Worm (Caenorhabditis elegans): ENCODE measurements around the gene slc-25A29.
A peak's percentile ranks its signal among the peaks of the same experiment; 100 is the strongest.

The slc-25A29 gene

ce11 chrV:14638075-14638474 is 19.9 kb downstream of the slc-25A29 start (continued):
- no peak for TF ChIP-seq pha-4 (tag; optimal IDR thresholded peaks at IDR 0.05)
- TF ChIP-seq F39B2.1 (GFP tag; IDR thresholded peaks at IDR 0.05) = no peak
- TF ChIP-seq aptf-3 (GFP tag; IDR thresholded peaks at IDR 0.05) = no peak
- TF ChIP-seq dox-1 (GFP tag; IDR thresholded peaks at IDR 0.05) = no peak
- TF ChIP-seq ztf-26 (tag; optimal IDR thresholded peaks at IDR 0.05) = no peak
- TF ChIP-seq hmg-20 (GFP tag; IDR thresholded peaks at IDR 0.05) = no peak
- TF ChIP-seq fkh-3 (tag; optimal IDR thresholded peaks at IDR 0.05) = no peak
- TF ChIP-seq F57C9.4 (tag; optimal IDR thresholded peaks at IDR 0.05) = no peak
- TF ChIP-seq attf-5 (GFP tag; optimal IDR thresholded peaks at IDR 0.05) = no peak
- no peak for TF ChIP-seq tbp1 (GFP tag; optimal IDR thresholded peaks at IDR 0.05)
- TF ChIP-seq F49E8.2 (tag; optimal IDR thresholded peaks at IDR 0.05; ENCODE audit: insufficient read depth) = no peak
- TF ChIP-seq gei-17 (GFP tag; optimal IDR thresholded peaks at IDR 0.05) = no peak
- no peak for TF ChIP-seq F52B5.7 (tag; optimal IDR thresholded peaks at IDR 0.05)
- TF ChIP-seq efl-1 (GFP tag; optimal IDR thresholded peaks at IDR 0.05) = peak; percentile 69
- no peak for TF ChIP-seq tlf-1 (GFP tag; optimal IDR thresholded peaks at IDR 0.05)
- TF ChIP-seq Y53G8AR.9 (GFP tag; conservative IDR thresholded peaks at IDR 0.05) = no peak
- no peak for TF ChIP-seq B0261.1 (tag; optimal IDR thresholded peaks at IDR 0.05)
- TF ChIP-seq rcor-1 (GFP tag; IDR thresholded peaks at IDR 0.05) = no peak
- TF ChIP-seq pbrm-1 (GFP tag; IDR thresholded peaks at IDR 0.05) = no peak
- TF ChIP-seq die-1 (tag; optimal IDR thresholded peaks at IDR 0.05) = no peak
- no peak for TF ChIP-seq mxl-1 (tag; optimal IDR thresholded peaks at IDR 0.05)
- TF ChIP-seq lin-35 (GFP tag; optimal IDR thresholded peaks at IDR 0.05) = no peak
- no peak for TF ChIP-seq lin-26 (GFP tag; IDR thresholded peaks at IDR 0.05)
- TF ChIP-seq egrh-3 (GFP tag; IDR thresholded peaks at IDR 0.05) = no peak
- peak; percentile 18 for TF ChIP-seq lin-54 (GFP tag; optimal IDR thresholded peaks at IDR 0.05)
- no peak for TF ChIP-seq rec-8 (tag; optimal IDR thresholded peaks at IDR 0.05)
- no peak for TF ChIP-seq lag-1 (GFP tag; IDR thresholded peaks at IDR 0.05)
- no peak for TF ChIP-seq Y95B8A.8 (GFP tag; IDR thresholded peaks at IDR 0.05)
- no peak for TF ChIP-seq lir-1 (GFP tag; conservative IDR thresholded peaks at IDR 0.05)
- TF ChIP-seq repo-1 (tag; optimal IDR thresholded peaks at IDR 0.05) = no peak
- TF ChIP-seq nhr-179 (tag; optimal IDR thresholded peaks at IDR 0.05) = no peak
- TF ChIP-seq ztf-25 (GFP tag; IDR thresholded peaks at IDR 0.05) = no peak
- no peak for TF ChIP-seq madf-3 (GFP tag; IDR thresholded peaks at IDR 0.05)
- TF ChIP-seq nfya-1 (tag; optimal IDR thresholded peaks at IDR 0.05; ENCODE audit: borderline replicate concordance, insufficient read depth) = no peak
- no peak for TF ChIP-seq athp-1 (tag; optimal IDR thresholded peaks at IDR 0.05)
- 0 out of 2 replicates have a peak, but pooled peaks have one; percentile 23 for TF ChIP-seq D2030.7 (GFP tag; IDR thresholded peaks at IDR 0.05)
- TF ChIP-seq nhr-80 (tag; optimal IDR thresholded peaks at IDR 0.05) = no peak
- peak; percentile 81 for TF ChIP-seq madf-8 (GFP tag; conservative IDR thresholded peaks at IDR 0.05)
- no peak for TF ChIP-seq ztf-22 (GFP tag; optimal IDR thresholded peaks at IDR 0.05)
- peak; percentile 50 for TF ChIP-seq lsl-1 (GFP tag; optimal IDR thresholded peaks at IDR 0.05)
- TF ChIP-seq T26A5.8 (tag; optimal IDR thresholded peaks at IDR 0.05) = no peak
- TF ChIP-seq zim-3 (tag; optimal IDR thresholded peaks at IDR 0.05) = no peak
